Fruit fly (Drosophila melanogaster) whole organism, prepupa: Measurements from ENCODE around the gene CG12155.
A peak's percentile ranks its signal among the peaks of the same experiment; 100 is the strongest.

Source experiments
- Blimp-1 ChIP-seq: fragments of 200-800 bp; sonication (Bioruptor generic); optimal IDR thresholded peaks from 3 replicates; lab custom pipeline; 2017; ENCODE audit warnings: missing biosample characterization, missing genetic modification characterization, mild to moderate bottlenecking, moderate library complexity, missing genetic modification reagents
- CG10631 ChIP-seq: fragments of 200-800 bp; sonication (Bioruptor generic); optimal IDR thresholded peaks from 2 replicates; lab custom pipeline; 2016; ENCODE audit warnings: missing biosample characterization, missing genetic modification characterization
- CG10669 ChIP-seq: fragments of 200-800 bp; sonication (Bioruptor generic); optimal IDR thresholded peaks from 3 replicates; lab custom pipeline; 2018; ENCODE audit warnings: missing biosample characterization, mild to moderate bottlenecking, missing genetic modification characterization, moderate library complexity
- CG11294 ChIP-seq: fragments of 200-800 bp; sonication (Bioruptor generic); IDR thresholded peaks from 2 replicates; pipeline ENCODE4 v1.3.6; 2022; ENCODE audit warnings: missing biosample characterization, missing genetic modification characterization
- CG11762 ChIP-seq: fragments of 200-800 bp; sonication (Bioruptor generic); optimal IDR thresholded peaks from 3 replicates; lab custom pipeline; 2016; ENCODE audit warnings: missing biosample characterization, missing genetic modification characterization; ENCODE audit not compliant: insufficient read depth
- CG15336 ChIP-seq: fragments of 200-800 bp; sonication (Bioruptor generic); IDR thresholded peaks from 2 replicates; pipeline ENCODE4 v1.3.6; 2022; ENCODE audit warnings: missing biosample characterization, missing genetic modification characterization
- CG16779 ChIP-seq: fragments of 200-800 bp; sonication (Bioruptor generic); optimal IDR thresholded peaks from 3 replicates; lab custom pipeline; 2017; ENCODE audit warnings: missing biosample characterization, mild to moderate bottlenecking, missing genetic modification characterization
- CG3032 ChIP-seq: fragments of 200-800 bp; optimal IDR thresholded peaks from 2 replicates; lab custom pipeline; 2019; ENCODE audit warnings: missing biosample characterization, mild to moderate bottlenecking, missing genetic modification characterization, moderate library complexity
- CG31627 ChIP-seq: fragments of 200-800 bp; sonication (Bioruptor generic); optimal IDR thresholded peaks from 3 replicates; lab custom pipeline; 2016; ENCODE audit warnings: missing biosample characterization, missing genetic modification characterization
- CG32006 ChIP-seq: fragments of 200-800 bp; sonication (Bioruptor generic); optimal IDR thresholded peaks from 3 replicates; lab custom pipeline; 2017; ENCODE audit warnings: missing biosample characterization, mild to moderate bottlenecking, missing genetic modification characterization
- CG34406 ChIP-seq: fragments of 200-800 bp; sonication (Bioruptor generic); optimal IDR thresholded peaks from 3 replicates; lab custom pipeline; 2016; ENCODE audit warnings: missing biosample characterization, missing genetic modification characterization
- CG3919 ChIP-seq: fragments of 200-800 bp; sonication (Bioruptor generic); optimal IDR thresholded peaks from 3 replicates; lab custom pipeline; 2016; ENCODE audit warnings: missing biosample characterization, missing genetic modification characterization
- CG4318 ChIP-seq: fragments of 200-800 bp; sonication (Bioruptor generic); optimal IDR thresholded peaks from 3 replicates; lab custom pipeline; 2017; ENCODE audit warnings: missing biosample characterization, mild to moderate bottlenecking, missing genetic modification characterization
- CG6163 ChIP-seq: fragments of 200-800 bp; sonication (Bioruptor generic); IDR thresholded peaks from 3 replicates; pipeline ENCODE4 v1.3.6; 2022; ENCODE audit warnings: missing biosample characterization, missing genetic modification characterization
- CG6276 ChIP-seq: fragments of 200-800 bp; sonication (Bioruptor generic); optimal IDR thresholded peaks from 2 replicates; lab custom pipeline; 2017; ENCODE audit warnings: missing biosample characterization, mild to moderate bottlenecking, missing genetic modification characterization
- CG6792 ChIP-seq: fragments of 200-800 bp; sonication (Bioruptor generic); optimal IDR thresholded peaks from 3 replicates; lab custom pipeline; 2016; ENCODE audit warnings: missing biosample characterization, missing genetic modification characterization
- CG6808 ChIP-seq: fragments of 200-800 bp; sonication (Bioruptor generic); optimal IDR thresholded peaks from 3 replicates; lab custom pipeline; 2017; ENCODE audit warnings: missing biosample characterization, missing genetic modification characterization, mild to moderate bottlenecking, moderate library complexity, missing genetic modification reagents
- CG7368 ChIP-seq: fragments of 200-800 bp; sonication (Bioruptor generic); optimal IDR thresholded peaks from 3 replicates; lab custom pipeline; 2016; ENCODE audit warnings: missing biosample characterization, missing genetic modification characterization
- CG8119 ChIP-seq: fragments of 200-800 bp; sonication (Bioruptor generic); IDR thresholded peaks from 3 replicates; pipeline ENCODE4 v1.3.6; 2022; ENCODE audit warnings: missing biosample characterization, missing genetic modification characterization
- CG8632 ChIP-seq: fragments of 200-800 bp; sonication (Bioruptor generic); optimal IDR thresholded peaks from 3 replicates; lab custom pipeline; 2016; ENCODE audit warnings: missing biosample characterization, missing genetic modification characterization
- CG9139 ChIP-seq: fragments of 200-800 bp; sonication (Bioruptor generic); optimal IDR thresholded peaks from 3 replicates; lab custom pipeline; 2017; ENCODE audit warnings: missing biosample characterization, mild to moderate bottlenecking, missing genetic modification characterization
- Eip75B ChIP-seq: fragments of 200-800 bp; sonication (Bioruptor generic); optimal IDR thresholded peaks from 3 replicates; lab custom pipeline; 2016; ENCODE audit warnings: missing biosample characterization, missing genetic modification characterization
- Eip78C ChIP-seq: fragments of 200-800 bp; sonication (Bioruptor generic); peaks from one replicate; lab custom pipeline; 2016; ENCODE audit warnings: missing biosample characterization, missing genetic modification characterization
- Eip93F ChIP-seq: fragments of 200-800 bp; sonication (Bioruptor generic); optimal IDR thresholded peaks from 2 replicates; lab custom pipeline; 2016; ENCODE audit warnings: missing biosample characterization, mild to moderate bottlenecking, missing genetic modification characterization
- Ets21C ChIP-seq: fragments of 200-800 bp; sonication (Bioruptor generic); optimal IDR thresholded peaks from 3 replicates; lab custom pipeline; 2016; ENCODE audit warnings: missing biosample characterization, missing genetic modification characterization
- Gug ChIP-seq: fragments of 200-800 bp; sonication (Bioruptor generic); IDR thresholded peaks from 2 replicates; pipeline ENCODE4 v1.3.6; 2022; ENCODE audit warnings: missing biosample characterization, missing genetic modification characterization
- Hr39 ChIP-seq: fragments of 200-800 bp; sonication (Bioruptor generic); optimal IDR thresholded peaks from 2 replicates; lab custom pipeline; 2016; ENCODE audit warnings: missing biosample characterization, missing genetic modification characterization
- Lpt ChIP-seq: fragments of 200-800 bp; sonication (Bioruptor generic); optimal IDR thresholded peaks from 3 replicates; lab custom pipeline; 2016; ENCODE audit warnings: missing biosample characterization, missing genetic modification characterization
- Met ChIP-seq: fragments of 200-800 bp; sonication (Bioruptor generic); optimal IDR thresholded peaks from 3 replicates; lab custom pipeline; 2016; ENCODE audit warnings: missing biosample characterization, missing genetic modification characterization
- OdsH ChIP-seq: fragments of 200-800 bp; sonication (Bioruptor generic); optimal IDR thresholded peaks from 3 replicates; lab custom pipeline; 2016; ENCODE audit warnings: missing biosample characterization, missing genetic modification characterization
- Sox102F ChIP-seq: fragments of 200-800 bp; sonication (Bioruptor generic); optimal IDR thresholded peaks from 2 replicates; lab custom pipeline; 2016; ENCODE audit warnings: missing biosample characterization, mild to moderate bottlenecking, missing genetic modification characterization
- achi ChIP-seq: fragments of 200-800 bp; sonication (Bioruptor generic); optimal IDR thresholded peaks from 3 replicates; lab custom pipeline; 2016; ENCODE audit warnings: missing biosample characterization, missing genetic modification characterization
- acj6 ChIP-seq: fragments of 200-800 bp; sonication (Bioruptor generic); optimal IDR thresholded peaks from 3 replicates; lab custom pipeline; 2016; ENCODE audit warnings: missing biosample characterization, missing genetic modification characterization
- cyc ChIP-seq: fragments of 200-800 bp; sonication (Bioruptor generic); optimal IDR thresholded peaks from 3 replicates; lab custom pipeline; 2016; ENCODE audit warnings: missing biosample characterization, missing genetic modification characterization
- dac ChIP-seq: fragments of 200-800 bp; sonication (Bioruptor generic); optimal IDR thresholded peaks from 2 replicates; lab custom pipeline; 2017; ENCODE audit warnings: missing biosample characterization, mild to moderate bottlenecking, missing genetic modification characterization
- dsx ChIP-seq: fragments of 200-800 bp; optimal IDR thresholded peaks from 3 replicates; lab custom pipeline; 2019; ENCODE audit warnings: missing biosample characterization, mild to moderate bottlenecking, missing genetic modification characterization, moderate library complexity; ENCODE audit not compliant: poor library complexity, severe bottlenecking
- eg ChIP-seq: fragments of 200-800 bp; sonication (Bioruptor generic); IDR thresholded peaks from 3 replicates; pipeline ENCODE4 v1.3.6; 2022; ENCODE audit warnings: missing biosample characterization, missing genetic modification characterization
- fkh ChIP-seq: fragments of 200-800 bp; sonication (Bioruptor generic); optimal IDR thresholded peaks from 3 replicates; lab custom pipeline; 2017; ENCODE audit warnings: missing biosample characterization, mild to moderate bottlenecking, missing genetic modification characterization, moderate library complexity
- lz ChIP-seq: fragments of 200-800 bp; sonication (Bioruptor generic); optimal IDR thresholded peaks from 3 replicates; lab custom pipeline; 2016; ENCODE audit warnings: missing biosample characterization, missing genetic modification characterization
- salr ChIP-seq, 2 experiments: fragments of 200-800 bp; sonication (Bioruptor generic); optimal IDR thresholded peaks; 3 replicates each; lab custom pipeline; 2016 to 2018; ENCODE audit warnings: missing biosample characterization in 2 of 2, missing genetic modification characterization in 2 of 2, mild to moderate bottlenecking in 1 of 2
- ss ChIP-seq, 2 experiments: fragments of 200-800 bp; sonication (Bioruptor generic); optimal IDR thresholded peaks; 2 replicates in 1 of 2; 3 replicates in 1 of 2; lab custom pipeline; 2017 to 2018; ENCODE audit warnings: mild to moderate bottlenecking in 2 of 2, missing biosample characterization in 2 of 2, missing genetic modification characterization in 2 of 2, moderate library complexity in 1 of 2
- svp ChIP-seq: fragments of 200-800 bp; sonication (Bioruptor generic); peaks from one replicate; lab custom pipeline; 2016; ENCODE audit warnings: missing biosample characterization, missing genetic modification characterization
- topi ChIP-seq: fragments of 200-800 bp; sonication (Bioruptor generic); optimal IDR thresholded peaks from 3 replicates; lab custom pipeline; 2016; ENCODE audit warnings: missing biosample characterization, missing genetic modification characterization
- vri ChIP-seq: fragments of 200-800 bp; sonication (Bioruptor generic); optimal IDR thresholded peaks from 3 replicates; lab custom pipeline; 2016; ENCODE audit warnings: missing biosample characterization, mild to moderate bottlenecking, missing genetic modification characterization

Gene CG12155

DNA sequence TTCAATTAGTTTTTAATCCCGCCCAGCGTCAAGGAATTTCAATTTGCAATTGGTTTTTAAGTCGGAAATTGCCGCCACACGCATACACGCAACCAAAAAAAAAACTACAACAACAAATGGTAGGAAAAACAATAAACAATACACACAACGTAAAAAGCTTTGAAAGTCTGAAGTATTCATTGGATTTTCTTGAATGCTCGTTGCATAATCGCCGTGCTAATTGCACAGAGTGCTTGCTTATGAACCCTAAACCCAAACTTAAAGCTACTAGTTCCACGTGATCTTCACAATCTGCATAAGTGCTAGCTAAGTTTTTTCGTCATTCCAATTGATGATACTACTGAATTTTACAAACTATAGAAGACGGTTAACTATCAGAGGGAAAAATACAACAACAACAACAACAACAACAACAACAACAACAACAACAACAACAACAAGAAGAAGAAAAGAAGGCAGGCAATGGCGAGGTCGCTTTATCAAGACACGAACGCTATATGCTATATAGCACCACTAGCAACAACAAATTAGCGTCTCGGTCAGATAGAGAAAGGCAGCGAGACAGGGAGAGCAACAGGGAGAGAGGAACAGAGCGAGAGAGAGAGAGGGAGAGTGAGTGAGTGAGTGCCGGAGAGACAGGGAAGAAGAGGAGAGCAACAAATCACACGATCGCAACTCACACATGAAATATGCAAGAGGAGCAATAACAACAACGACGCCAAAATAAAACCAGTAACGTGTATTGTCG lies 26.2 kb upstream of the CG12155 start:
- TF ChIP-seq eg (GFP tag; lab: Robert Waterston, UW) (peak; percentile 49; the same call in 1 of the 3 replicates), CG3919 (GFP tag; lab: Kevin White, UChicago) (no peak), CG6276 (GFP tag; lab: Kevin White, UChicago) (peak; percentile 23), Met (GFP tag; lab: Kevin White, UChicago) (no peak), CG15336 (GFP tag; lab: Robert Waterston, UW) (peak; percentile 55; the same call in 1 of the 2 replicates), CG9139 (GFP tag; lab: Kevin White, UChicago) (peak; percentile 13), CG6163 (GFP tag; lab: Robert Waterston, UW) (peak; percentile 63; the same call in 2 of the 3 replicates), CG8119 (peak; percentile 15; the same call in 1 of the 3 replicates), CG6808 (peak; percentile 2), Lpt (GFP tag; lab: Kevin White, UChicago) (peak; percentile 32), vri (peak; percentile 25), CG34406 (GFP tag; lab: Kevin White, UChicago) (no peak)

DNA sequence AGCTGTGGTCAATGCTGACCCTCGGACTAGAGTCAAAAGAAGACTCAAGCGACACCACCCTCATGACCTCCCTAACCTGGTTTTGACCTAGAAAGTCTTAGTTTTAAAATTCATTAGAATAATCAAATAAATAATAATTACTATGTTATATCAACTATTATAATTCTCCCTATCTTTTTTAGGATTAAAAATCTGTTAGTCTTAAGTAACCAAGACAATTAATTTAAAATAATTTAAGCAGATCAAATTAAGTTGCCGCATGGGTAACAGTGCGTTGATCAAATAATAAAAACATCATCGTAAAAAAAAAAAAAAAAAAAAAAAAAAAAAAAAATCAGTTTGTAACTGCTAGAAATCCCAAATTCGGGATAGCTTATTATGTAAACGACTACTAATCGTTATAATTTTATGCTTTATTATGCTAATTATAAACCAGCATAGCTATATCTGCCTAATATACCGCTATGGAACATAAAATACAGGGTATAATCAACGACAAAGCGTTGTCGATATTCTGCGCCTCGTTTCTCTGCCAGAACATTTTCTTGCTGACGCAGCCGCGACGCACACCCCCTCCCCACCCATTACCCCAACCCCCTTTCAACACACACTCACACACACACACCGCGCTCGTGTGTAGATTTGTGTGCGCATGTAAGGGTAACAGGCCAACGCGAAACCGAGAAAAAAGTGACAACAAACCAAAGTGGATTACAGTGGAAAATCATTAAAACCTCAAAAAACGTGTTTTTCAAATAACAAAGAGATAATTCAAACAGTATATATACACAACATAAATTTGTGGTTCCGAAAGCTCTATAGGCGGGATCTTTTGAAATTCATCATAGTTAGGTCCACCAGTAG lies 25.3 kb upstream of the CG12155 start:
- peak; percentile 37 for TF ChIP-seq CG4318 (GFP tag; lab: Kevin White, UChicago)
- TF ChIP-seq OdsH (GFP tag; lab: Kevin White, UChicago): peak; percentile 24
- TF ChIP-seq Lpt (GFP tag; lab: Kevin White, UChicago): peak; percentile 46
- TF ChIP-seq CG15336 (GFP tag; lab: Robert Waterston, UW): peak; percentile 86
- TF ChIP-seq achi (GFP tag; lab: Kevin White, UChicago): peak; percentile 30
- TF ChIP-seq vri: peak; percentile 25
- peak; percentile 23 for TF ChIP-seq acj6 (GFP tag; lab: Kevin White, UChicago)
- peak; percentile 10 for TF ChIP-seq CG10669
- TF ChIP-seq Ets21C (GFP tag; lab: Kevin White, UChicago): peak; percentile 17
- peak; percentile 64 for TF ChIP-seq fkh (GFP tag; lab: Kevin White, UChicago)
- TF ChIP-seq CG11762: peak; percentile 15
- peak; percentile 75 to 88 for TF ChIP-seq ss (GFP tag; optimal IDR thresholded peaks at IDR 0.05; lab: Kevin White, UChicago)
- peak; percentile 13 for TF ChIP-seq topi (GFP tag; lab: Kevin White, UChicago)
- peak; percentile 75 for TF ChIP-seq Gug (GFP tag; lab: Robert Waterston, UW)
- peak; percentile 97 for TF ChIP-seq Eip93F (GFP tag; lab: Kevin White, UChicago)
- peak; percentile 75 for TF ChIP-seq CG8119
- peak; percentile 88 for TF ChIP-seq eg (GFP tag; lab: Robert Waterston, UW)
- TF ChIP-seq dsx (GFP tag; lab: Kevin White, UChicago): peak; percentile 85
- peak; percentile 63 for TF ChIP-seq CG11294 (GFP tag; lab: Robert Waterston, UW)
- peak; percentile 81 for TF ChIP-seq CG16779 (tag; lab: Kevin White, UChicago)
- TF ChIP-seq CG6276 (GFP tag; lab: Kevin White, UChicago): peak; percentile 64
- peak; percentile 56 for TF ChIP-seq CG32006 (GFP tag; lab: Kevin White, UChicago)
- peak; percentile 38 for TF ChIP-seq cyc
- peak; percentile 6 for TF ChIP-seq CG8632 (GFP tag; lab: Kevin White, UChicago)
- peak; percentile 24 for TF ChIP-seq lz
- TF ChIP-seq Met (GFP tag; lab: Kevin White, UChicago): peak; percentile 85
- TF ChIP-seq Blimp-1 (GFP tag; lab: Kevin White, UChicago): peak; percentile 38
- TF ChIP-seq dac: peak; percentile 10
- TF ChIP-seq svp (GFP tag; lab: Kevin White, UChicago): peak; percentile 98
- peak; percentile 96 for TF ChIP-seq Eip75B
- TF ChIP-seq CG6163 (GFP tag; lab: Robert Waterston, UW): peak; percentile 86
- peak; percentile 26 for TF ChIP-seq CG6808
- peak in 1 of 2 experiments; percentile 28 for TF ChIP-seq salr (GFP tag; optimal IDR thresholded peaks at IDR 0.05; lab: Kevin White, UChicago)
- TF ChIP-seq Hr39 (GFP tag; lab: Kevin White, UChicago): peak; percentile 48
- peak; percentile 14 for TF ChIP-seq CG31627 (GFP tag; lab: Kevin White, UChicago)
- peak; percentile 20 for TF ChIP-seq CG7368 (GFP tag; lab: Kevin White, UChicago)
- peak; percentile 35 for TF ChIP-seq CG6792
- TF ChIP-seq CG3032 (tag; lab: Kevin White, UChicago): peak; percentile 63
- peak; percentile 39 for TF ChIP-seq CG10631 (GFP tag; lab: Kevin White, UChicago)
- peak; percentile 58 for TF ChIP-seq Sox102F (GFP tag; lab: Kevin White, UChicago)
- peak; percentile 98 for TF ChIP-seq Eip78C (GFP tag; lab: Kevin White, UChicago)
- peak; percentile 38 for TF ChIP-seq CG3919 (GFP tag; lab: Kevin White, UChicago)
